Worm (Caenorhabditis elegans): Measurements from ENCODE around the gene shl-1.

DNA sequence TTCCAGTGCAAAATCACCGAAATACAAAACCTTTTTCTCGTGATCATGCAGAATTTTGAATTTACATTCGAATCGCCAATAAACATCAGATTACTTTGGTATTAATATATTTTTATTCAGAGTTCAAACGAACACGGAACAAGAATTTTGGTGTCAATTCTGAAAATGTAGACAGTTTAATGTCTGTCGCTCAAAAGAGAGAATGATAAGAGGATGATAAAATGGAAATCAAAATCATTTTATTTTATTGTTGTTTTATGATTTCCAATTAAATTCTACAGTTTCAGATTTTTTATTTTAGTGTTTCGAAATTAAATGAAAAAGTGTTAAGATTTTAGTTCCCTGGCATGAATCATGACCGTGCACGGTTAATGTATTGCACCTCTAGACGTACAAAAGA is 48.5 kb upstream of the shl-1 start:
- TF ChIP-seq ets-7 (tag; optimal IDR thresholded peaks at IDR 0.05): no peak
- TF ChIP-seq B0310.2 (tag; optimal IDR thresholded peaks at IDR 0.05): no peak
- TF ChIP-seq tra-4 (tag; optimal IDR thresholded peaks at IDR 0.05): no peak
- no peak for TF ChIP-seq ama-1 (optimal IDR thresholded peaks at IDR 0.05)
- TF ChIP-seq ceh-36 (tag; optimal IDR thresholded peaks at IDR 0.05): no peak
- no peak for TF ChIP-seq aly-1 (tag; optimal IDR thresholded peaks at IDR 0.05)
- TF ChIP-seq flt-1 (GFP tag; IDR thresholded peaks at IDR 0.05): no peak
- TF ChIP-seq hmg-4 (GFP tag; optimal IDR thresholded peaks at IDR 0.05): no peak
- TF ChIP-seq tbx-11 (GFP tag; IDR thresholded peaks at IDR 0.05): no peak
- TF ChIP-seq hnd-1 (tag; optimal IDR thresholded peaks at IDR 0.05): no peak
